Worm (Caenorhabditis elegans) whole organism, L2 larva: ENCODE results near the gene C25F9.16.
A peak's percentile ranks its signal among the peaks of the same experiment; 100 is the strongest.

ENCODE experiments used
- F13H6.1 ChIP-seq: sonication (generic microtip); optimal IDR thresholded peaks from 2 replicates; lab custom pipeline; 2016; ENCODE audit warnings: missing genetic modification characterization, missing compliant biosample characterization
- R02D3.7 ChIP-seq: fragments of 150-350 bp; optimal IDR thresholded peaks from 2 replicates; lab custom pipeline; 2014; ENCODE audit warnings: missing biosample characterization, missing genetic modification characterization
- ceh-16 ChIP-seq: fragments of 150-350 bp; optimal IDR thresholded peaks from 2 replicates; lab custom pipeline; 2014; ENCODE audit warnings: missing biosample characterization, missing genetic modification characterization
- ceh-82 ChIP-seq: fragments of 150-350 bp; optimal IDR thresholded peaks from 2 replicates; lab custom pipeline; 2014; ENCODE audit warnings: missing biosample characterization, missing genetic modification characterization
- crh-2 ChIP-seq: sonication (generic microtip); optimal IDR thresholded peaks from 2 replicates; lab custom pipeline; 2017; ENCODE audit warnings: missing biosample characterization, missing genetic modification characterization
- dmd-4 ChIP-seq: sonication (generic microtip); optimal IDR thresholded peaks from 2 replicates; lab custom pipeline; 2017; ENCODE audit warnings: missing biosample characterization, missing genetic modification characterization
- egl-27 ChIP-seq: sonication (generic microtip); optimal IDR thresholded peaks from 3 replicates; lab custom pipeline; 2017; ENCODE audit warnings: missing biosample characterization, missing genetic modification reagents, missing genetic modification characterization
- elt-3 ChIP-seq: sonication (generic microtip); optimal IDR thresholded peaks from 2 replicates; lab custom pipeline; 2017; ENCODE audit warnings: missing biosample characterization, missing genetic modification characterization
- fos-1 ChIP-seq: fragments of 150-350 bp; optimal IDR thresholded peaks from 2 replicates; lab custom pipeline; 2014; ENCODE audit warnings: missing biosample characterization, missing genetic modification characterization
- gmeb-1 ChIP-seq: fragments of 150-350 bp; optimal IDR thresholded peaks from 2 replicates; lab custom pipeline; 2014; ENCODE audit warnings: missing biosample characterization, missing genetic modification characterization
- lin-11 ChIP-seq: fragments of 150-350 bp; sonication (generic microtip); optimal IDR thresholded peaks from 2 replicates; lab custom pipeline; 2014; ENCODE audit warnings: missing biosample characterization, missing genetic modification characterization, inconsistent platforms, mixed read lengths
- lin-13 ChIP-seq: fragments of 150-350 bp; optimal IDR thresholded peaks from 2 replicates; lab custom pipeline; 2014; ENCODE audit warnings: missing biosample characterization, missing genetic modification reagents, missing genetic modification characterization
- lin-39 ChIP-seq: fragments of 150-350 bp; optimal IDR thresholded peaks from 2 replicates; lab custom pipeline; 2014; ENCODE audit warnings: missing biosample characterization, missing genetic modification reagents, missing genetic modification characterization
- mab-5 ChIP-seq: fragments of 150-350 bp; optimal IDR thresholded peaks from 2 replicates; lab custom pipeline; 2014; ENCODE audit warnings: missing biosample characterization, missing genetic modification characterization
- nhr-10 ChIP-seq: sonication (generic microtip); optimal IDR thresholded peaks from 2 replicates; lab custom pipeline; 2017; ENCODE audit warnings: missing biosample characterization, missing genetic modification characterization
- nhr-12 ChIP-seq: fragments of 150-350 bp; optimal IDR thresholded peaks from 2 replicates; lab custom pipeline; 2014; ENCODE audit warnings: missing biosample characterization, missing genetic modification characterization
- nhr-129 ChIP-seq: fragments of 150-350 bp; optimal IDR thresholded peaks from 2 replicates; lab custom pipeline; 2014; ENCODE audit warnings: missing biosample characterization, missing genetic modification characterization
- nhr-21 ChIP-seq: fragments of 150-350 bp; optimal IDR thresholded peaks from 2 replicates; lab custom pipeline; 2014; ENCODE audit warnings: missing biosample characterization, missing genetic modification characterization
- nhr-23 ChIP-seq: fragments of 150-350 bp; optimal IDR thresholded peaks from 2 replicates; lab custom pipeline; 2014; ENCODE audit warnings: missing biosample characterization, missing genetic modification reagents, missing genetic modification characterization
- nhr-237 ChIP-seq: fragments of 150-350 bp; optimal IDR thresholded peaks from 2 replicates; lab custom pipeline; 2014; ENCODE audit warnings: missing biosample characterization, missing genetic modification characterization
- nhr-25 ChIP-seq: fragments of 150-350 bp; sonication (generic microtip); optimal IDR thresholded peaks from 3 replicates; lab custom pipeline; 2014; ENCODE audit warnings: missing biosample characterization, missing genetic modification characterization
- nhr-6 ChIP-seq: fragments of 150-350 bp; optimal IDR thresholded peaks from 2 replicates; lab custom pipeline; 2014; ENCODE audit warnings: missing biosample characterization, missing genetic modification characterization
- peb-1 ChIP-seq: fragments of 150-350 bp; optimal IDR thresholded peaks from 2 replicates; lab custom pipeline; 2014; ENCODE audit warnings: missing biosample characterization, missing genetic modification characterization
- sma-3 ChIP-seq: sonication (generic microtip); optimal IDR thresholded peaks from 2 replicates; lab custom pipeline; 2016; ENCODE audit warnings: missing genetic modification reagents, missing genetic modification characterization, missing compliant biosample characterization
- sma-9 ChIP-seq, 2 experiments: fragments of 150-350 bp in 1 of 2; sonication (generic microtip) in 1 of 2; optimal IDR thresholded peaks; 2 replicates each; lab custom pipeline; 2014 to 2016; ENCODE audit warnings: missing genetic modification characterization in 2 of 2, mild to moderate bottlenecking in 1 of 2, missing biosample characterization in 1 of 2, missing compliant biosample characterization in 1 of 2, missing genetic modification reagents in 1 of 2, moderate library complexity in 1 of 2
- snpc-4 ChIP-seq: fragments of 150-350 bp; optimal IDR thresholded peaks from 2 replicates; lab custom pipeline; 2014; ENCODE audit warnings: missing biosample characterization, missing genetic modification characterization
- unc-39 ChIP-seq: fragments of 150-350 bp; optimal IDR thresholded peaks from 2 replicates; lab custom pipeline; 2014; ENCODE audit warnings: missing biosample characterization, missing genetic modification characterization
- unc-62 ChIP-seq: fragments of 150-350 bp; optimal IDR thresholded peaks from 2 replicates; lab custom pipeline; 2014; ENCODE audit warnings: missing biosample characterization, missing genetic modification reagents, missing genetic modification characterization
- ztf-1 ChIP-seq: fragments of 200-800 bp; sonication (Bioruptor generic); conservative IDR thresholded peaks from 2 replicates; pipeline ENCODE4 v1.3.6; 2022; ENCODE audit warnings: missing genetic modification characterization, missing compliant biosample characterization
- ztf-4 ChIP-seq: fragments of 150-350 bp; optimal IDR thresholded peaks from 2 replicates; lab custom pipeline; 2014; ENCODE audit warnings: missing biosample characterization, missing genetic modification characterization

C25F9.16 gene

ce11 chrV:19443599-19443998 lies 9.4 kb downstream of the C25F9.16 start:
- no peak for TF ChIP-seq nhr-6 (tag; lab: Kevin White, UChicago)

- TF ChIP-seq nhr-25 (tag; lab: Kevin White, UChicago) (no peak), sma-9 (GFP tag; optimal IDR thresholded peaks at IDR 0.05; lab: Kevin White, UChicago) (peak; percentile 34), sma-9 (tag; optimal IDR thresholded peaks at IDR 0.05; lab: Kevin White, UChicago) (no peak), fos-1 (tag; lab: Kevin White, UChicago) (peak; percentile 52)
Measured at ce11 chrV:19445442-19445841, 11.3 kb downstream of the C25F9.16 start, which contains the start of gene M04C3.1. Gene M04C3.1, minus strand, starts transcription at chrV:19445605.

- no peak for TF ChIP-seq lin-39 (tag; lab: Kevin White, UChicago)
- no peak for TF ChIP-seq R02D3.7 (tag; lab: Kevin White, UChicago)
- TF ChIP-seq ztf-4 (tag; lab: Kevin White, UChicago) = no peak
- TF ChIP-seq nhr-12 (tag; lab: Kevin White, UChicago) = no peak
Measured at ce11 chrV:19448805-19449204, 14.6 kb downstream of the C25F9.16 start, which contains the start of gene M04C3.2. Gene M04C3.2, minus strand, starts transcription at chrV:19448905.

ce11 chrV:19449544-19449943 lies 15.4 kb downstream of the C25F9.16 start, which contains the start of gene M04C3.5:
Gene M04C3.5, plus strand, starts transcription at chrV:19449733.
- TF ChIP-seq crh-2 = no peak
- TF ChIP-seq fos-1 (tag; lab: Kevin White, UChicago) = peak; percentile 33

ce11 chrV:19455650-19456049 lies 21.5 kb downstream of the C25F9.16 start, which contains the start of the genes Y43F8B.13 and Y43F8B.14:
Gene Y43F8B.13, plus strand, starts transcription at chrV:19455950.
Gene Y43F8B.14, minus strand, starts transcription at chrV:19455971.
- TF ChIP-seq R02D3.7 (tag; lab: Kevin White, UChicago) (no peak), nhr-129 (tag; lab: Kevin White, UChicago) (no peak), sma-3 (GFP tag; lab: Kevin White, UChicago) (no peak), nhr-23 (tag; lab: Kevin White, UChicago) (no peak), sma-9 (GFP tag; optimal IDR thresholded peaks at IDR 0.05; lab: Kevin White, UChicago) (no peak), sma-9 (tag; optimal IDR thresholded peaks at IDR 0.05; lab: Kevin White, UChicago) (no peak), ceh-82 (no peak), peb-1 (no peak), snpc-4 (tag; lab: Kevin White, UChicago) (no peak), unc-39 (no peak), mab-5 (tag; lab: Kevin White, UChicago) (no peak), ztf-1 (no peak), nhr-237 (tag; lab: Kevin White, UChicago) (no peak), lin-13 (GFP tag; lab: Kevin White, UChicago) (no peak), crh-2 (no peak), dmd-4 (tag; lab: Kevin White, UChicago) (no peak), egl-27 (no peak), lin-39 (tag; lab: Kevin White, UChicago) (no peak)

- TF ChIP-seq peb-1 (no peak), fos-1 (tag; lab: Kevin White, UChicago) (peak; percentile 21)
Measured at ce11 chrV:19457120-19457519, 22.9 kb downstream of the C25F9.16 start, which contains the start of gene Y43F8B.24. Gene Y43F8B.24, plus strand, starts transcription at chrV:19457420.

ce11 chrV:19459501-19459900 lies 25.3 kb downstream of the C25F9.16 start:
- TF ChIP-seq fos-1 (tag; lab: Kevin White, UChicago) = peak; percentile 18

ce11 chrV:19462020-19462419 lies 27.8 kb downstream of the C25F9.16 start, which contains the start of gene Y43F8B.15:
Gene Y43F8B.15, minus strand, starts transcription at chrV:19462120.
- no peak for TF ChIP-seq lin-13 (GFP tag; lab: Kevin White, UChicago)
- TF ChIP-seq mab-5 (tag; lab: Kevin White, UChicago) = no peak
- no peak for TF ChIP-seq F13H6.1 (tag; lab: Kevin White, UChicago)

ce11 chrV:19462612-19463011 lies 28.4 kb downstream of the C25F9.16 start, which contains the start of gene Y43F8B.25:
Gene Y43F8B.25, plus strand, starts transcription at chrV:19462912.
- TF ChIP-seq lin-11 (tag; lab: Kevin White, UChicago) (no peak), snpc-4 (tag; lab: Kevin White, UChicago) (no peak), nhr-21 (tag; lab: Kevin White, UChicago) (no peak), gmeb-1 (no peak), nhr-129 (tag; lab: Kevin White, UChicago) (no peak), dmd-4 (tag; lab: Kevin White, UChicago) (no peak), nhr-10 (tag; lab: Kevin White, UChicago) (no peak), ceh-16 (no peak), sma-9 (GFP tag; optimal IDR thresholded peaks at IDR 0.05; lab: Kevin White, UChicago) (no peak), sma-9 (tag; optimal IDR thresholded peaks at IDR 0.05; lab: Kevin White, UChicago) (no peak), nhr-237 (tag; lab: Kevin White, UChicago) (no peak), unc-62 (no peak), nhr-23 (tag; lab: Kevin White, UChicago) (no peak), lin-13 (GFP tag; lab: Kevin White, UChicago) (no peak), sma-3 (GFP tag; lab: Kevin White, UChicago) (no peak), F13H6.1 (tag; lab: Kevin White, UChicago) (no peak), elt-3 (tag; lab: Kevin White, UChicago) (no peak), fos-1 (tag; lab: Kevin White, UChicago) (no peak), lin-39 (tag; lab: Kevin White, UChicago) (no peak), ztf-4 (tag; lab: Kevin White, UChicago) (no peak)
